Worm (Caenorhabditis elegans): ENCODE measurements around the gene atfs-1.

DNA sequence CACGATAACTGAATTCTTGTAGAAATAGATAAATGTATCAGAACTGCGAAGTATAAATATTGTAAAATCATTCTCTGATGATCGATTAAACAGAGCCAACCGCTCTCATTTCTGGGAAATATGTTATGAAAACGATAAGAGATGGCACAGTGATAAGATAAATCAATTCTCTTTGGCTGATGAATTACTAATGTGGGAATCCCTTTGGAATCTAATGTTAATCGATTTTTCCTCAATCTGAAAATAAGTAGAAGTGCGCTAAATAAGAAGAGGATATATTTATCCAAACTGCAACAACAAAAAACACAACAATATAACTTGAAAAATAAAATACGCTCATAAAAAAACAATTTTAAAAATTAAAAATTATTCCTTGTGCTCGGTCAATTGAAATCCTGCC lies 10.6 kb upstream of the atfs-1 start, which contains the start of gene cest-2.3:
- no peak for TF ChIP-seq hlh-15 (tag; optimal IDR thresholded peaks at IDR 0.05)
- TF ChIP-seq ceh-19 (GFP tag; optimal IDR thresholded peaks at IDR 0.05): no peak
- no peak for TF ChIP-seq dmd-4 (tag; optimal IDR thresholded peaks at IDR 0.05; ENCODE audit: borderline replicate concordance)
- no peak for TF ChIP-seq dve-1 (tag; optimal IDR thresholded peaks at IDR 0.05)
- TF ChIP-seq pqm-1 (tag; optimal IDR thresholded peaks at IDR 0.05): no peak
- TF ChIP-seq ahr-1 (tag; optimal IDR thresholded peaks at IDR 0.05): no peak
- no peak for TF ChIP-seq ceh-45 (GFP tag; IDR thresholded peaks at IDR 0.05)
